Fruit fly (Drosophila melanogaster): ENCODE data around the gene asl.

The asl gene

DNA sequence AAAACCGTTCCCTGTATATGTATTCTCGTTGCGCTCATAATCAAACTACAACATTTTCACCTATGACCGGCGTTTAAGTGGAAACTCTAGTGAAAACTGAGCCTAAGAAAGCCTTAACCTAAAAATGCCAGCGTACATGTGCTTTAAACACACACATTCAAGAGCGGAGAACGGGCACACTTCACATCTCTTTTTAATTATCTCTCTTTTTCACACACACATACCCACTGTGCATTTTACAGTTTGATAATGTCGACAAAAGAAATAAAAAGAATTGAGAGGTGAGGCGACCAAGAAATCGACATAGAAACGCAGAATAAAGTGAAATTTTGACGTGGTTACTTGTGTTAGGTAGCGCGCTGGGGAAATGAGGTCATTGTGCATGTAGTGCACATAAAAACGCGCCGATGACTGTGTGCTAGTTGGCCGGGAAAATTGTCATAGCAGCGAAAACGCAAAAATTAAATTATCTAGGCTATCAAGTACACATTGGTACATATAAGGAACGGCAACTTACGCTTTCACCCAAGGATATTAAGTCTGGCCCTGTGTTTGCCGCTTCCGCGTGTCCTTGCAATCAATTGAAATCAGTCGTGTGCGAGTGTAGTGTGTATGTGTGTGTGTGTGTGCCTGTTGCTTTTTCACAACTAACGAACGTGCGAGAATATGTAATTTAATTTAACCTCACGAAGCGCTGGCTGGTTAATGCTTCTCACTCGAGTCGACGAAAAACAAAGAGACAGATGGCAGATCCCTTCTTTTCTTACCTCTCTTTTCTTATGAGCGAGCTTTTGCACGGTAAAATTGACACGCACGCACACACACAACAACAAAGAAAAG, 6.6 kb downstream of the asl start:
- TF ChIP-seq Sox15 (GFP tag; optimal IDR thresholded peaks at IDR 0.05) (no peak), svp (GFP tag) (no peak), CG6163 (GFP tag; IDR thresholded peaks at IDR 0.05) (no peak), Blimp-1 (GFP tag; optimal IDR thresholded peaks at IDR 0.05) (peak; percentile 18), CG4318 (GFP tag; optimal IDR thresholded peaks at IDR 0.05) (no peak), CG9139 (GFP tag; optimal IDR thresholded peaks at IDR 0.05) (no peak), CG3919 (GFP tag; optimal IDR thresholded peaks at IDR 0.05) (no peak), CG10669 (GFP tag; optimal IDR thresholded peaks at IDR 0.05) (no peak), fd59A (GFP tag; optimal IDR thresholded peaks at IDR 0.05) (no peak), CG32006 (GFP tag; optimal IDR thresholded peaks at IDR 0.05) (no peak), esn (GFP tag; optimal IDR thresholded peaks at IDR 0.05) (no peak), CG8319 (GFP tag; optimal IDR thresholded peaks at IDR 0.05) (no peak), Eip78C (GFP tag) (peak; percentile 14), CG10631 (GFP tag; optimal IDR thresholded peaks at IDR 0.05) (no peak), CG6854 (GFP tag; optimal IDR thresholded peaks at IDR 0.05) (no peak), CG6276 (GFP tag; optimal IDR thresholded peaks at IDR 0.05) (no peak), CG11294 (GFP tag; IDR thresholded peaks at IDR 0.05) (no peak), CG1621 (tag; optimal IDR thresholded peaks at IDR 0.05) (no peak)

DNA sequence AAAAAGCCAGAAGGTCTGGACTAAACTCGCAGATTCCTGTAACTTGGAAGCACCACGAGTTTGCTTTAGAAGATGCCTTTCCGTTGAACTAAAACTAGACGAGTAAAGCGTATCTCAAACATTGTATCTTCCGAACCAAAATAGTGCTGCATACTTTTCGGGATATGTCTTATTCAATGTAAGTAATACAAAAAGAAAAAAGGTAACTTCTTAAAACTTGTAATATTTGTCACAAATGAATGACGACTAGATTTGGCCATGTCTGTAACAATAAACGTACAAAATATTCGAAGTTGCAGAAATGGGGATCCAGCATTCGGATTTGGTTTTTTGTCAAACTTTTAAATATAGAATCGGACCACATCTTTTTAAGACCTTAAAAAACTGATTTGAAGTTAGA, 11.5 kb downstream of the asl start:
- no peak for TF ChIP-seq esn (GFP tag; optimal IDR thresholded peaks at IDR 0.05)
- no peak for TF ChIP-seq CG8119 (GFP tag; IDR thresholded peaks at IDR 0.05)
- no peak for TF ChIP-seq CG6808 (GFP tag; optimal IDR thresholded peaks at IDR 0.05)
- TF ChIP-seq Eip78C (GFP tag) = no peak
- no peak for TF ChIP-seq CG6163 (GFP tag; IDR thresholded peaks at IDR 0.05)
- TF ChIP-seq CG16779 (tag; optimal IDR thresholded peaks at IDR 0.05) = no peak
- 0 out of 3 replicates have a peak, but pooled peaks have one; percentile 22 for TF ChIP-seq eg (GFP tag; IDR thresholded peaks at IDR 0.05)
- no peak for TF ChIP-seq Hr39 (GFP tag; optimal IDR thresholded peaks at IDR 0.05)
- TF ChIP-seq CG32006 (GFP tag; optimal IDR thresholded peaks at IDR 0.05) = no peak
- TF ChIP-seq net (GFP tag; optimal IDR thresholded peaks at IDR 0.05) = no peak
- no peak for TF ChIP-seq acj6 (GFP tag; optimal IDR thresholded peaks at IDR 0.05)
- no peak for TF ChIP-seq topi (GFP tag; optimal IDR thresholded peaks at IDR 0.05)
- TF ChIP-seq svp (GFP tag) = no peak
- TF ChIP-seq CG8632 (GFP tag; optimal IDR thresholded peaks at IDR 0.05) = no peak
- TF ChIP-seq Blimp-1 (GFP tag; optimal IDR thresholded peaks at IDR 0.05) = no peak
- TF ChIP-seq dsx (GFP tag; optimal IDR thresholded peaks at IDR 0.05; ENCODE audit: poor library complexity, severe bottlenecking) = peak; percentile 97

DNA sequence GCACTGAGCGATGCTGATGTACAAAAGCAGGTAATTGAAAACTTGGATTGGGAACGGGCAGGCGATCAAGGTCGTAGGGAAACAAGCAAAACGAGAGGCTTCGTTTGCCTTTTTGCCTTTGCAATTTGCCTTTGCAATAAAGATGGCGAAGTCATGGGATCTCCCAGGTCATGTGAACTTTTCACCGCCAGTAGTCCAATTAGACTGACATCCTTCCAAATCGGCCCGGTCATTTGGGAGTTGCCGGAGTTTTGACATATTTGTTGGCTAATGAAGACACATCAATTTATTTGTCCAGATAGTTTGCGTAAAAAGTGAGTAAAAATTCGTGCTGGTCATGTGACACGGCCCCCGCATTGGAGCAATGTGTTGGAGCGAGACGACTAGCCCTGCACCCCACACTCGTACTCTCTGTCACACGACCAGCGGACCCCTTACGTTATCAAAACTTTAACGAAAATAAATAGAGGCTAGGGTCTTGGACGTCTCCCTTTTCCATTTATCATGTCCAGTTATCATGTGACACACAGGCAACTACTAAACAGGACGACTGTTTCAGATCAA, 14.3 kb downstream of the asl start:
- TF ChIP-seq salr (GFP tag; optimal IDR thresholded peaks at IDR 0.05) = no peak
- TF ChIP-seq Eip78C (GFP tag) = peak; percentile 52
- no peak for TF ChIP-seq Ets21C (GFP tag; optimal IDR thresholded peaks at IDR 0.05)
- TF ChIP-seq svp (GFP tag) = peak; percentile 93
- TF ChIP-seq CG11294 (GFP tag; IDR thresholded peaks at IDR 0.05) = no peak
- TF ChIP-seq fkh (GFP tag; optimal IDR thresholded peaks at IDR 0.05) = peak; percentile 53

DNA sequence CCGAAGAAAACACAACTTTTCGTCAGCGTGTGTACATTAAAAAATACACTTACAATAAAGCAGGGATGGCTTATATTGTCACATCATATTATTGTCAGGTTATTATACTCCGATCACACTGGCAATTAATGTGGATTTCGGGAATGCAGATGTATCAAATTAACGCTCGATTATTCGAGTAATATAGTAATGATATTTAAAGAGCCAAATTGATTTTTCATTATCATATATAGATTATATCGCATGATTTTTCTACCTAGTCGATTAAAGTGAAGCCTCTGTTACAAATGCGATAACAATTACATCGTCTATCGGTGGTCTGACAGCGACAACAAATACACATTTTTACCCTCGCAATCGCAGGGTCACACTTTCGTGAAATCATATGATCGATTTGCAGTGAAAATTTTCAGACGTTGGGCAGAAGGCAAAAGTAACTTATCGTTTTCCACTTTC, 14.9 kb downstream of the asl start, which contains the start of the genes noi and Vha26:
TSS of gene noi (minus strand) at position 62 of the 456 bp plus-strand sequence.
TSS of gene Vha26 (plus strand) at position 366 of the 456 bp plus-strand sequence.
- TF ChIP-seq ss (GFP tag; optimal IDR thresholded peaks at IDR 0.05) (no peak), CG8119 (GFP tag; IDR thresholded peaks at IDR 0.05) (no peak), CG10669 (GFP tag; optimal IDR thresholded peaks at IDR 0.05) (no peak), Eip78C (GFP tag) (peak; percentile 61), CG4318 (GFP tag; optimal IDR thresholded peaks at IDR 0.05) (no peak), esn (GFP tag; optimal IDR thresholded peaks at IDR 0.05) (peak; percentile 11), achi (GFP tag; optimal IDR thresholded peaks at IDR 0.05) (peak; percentile 95), Hr38 (GFP tag; optimal IDR thresholded peaks at IDR 0.05) (no peak), Eip93F (GFP tag; optimal IDR thresholded peaks at IDR 0.05) (no peak), CG10631 (GFP tag; optimal IDR thresholded peaks at IDR 0.05) (no peak), Ets21C (GFP tag; optimal IDR thresholded peaks at IDR 0.05) (no peak), fd85E (GFP tag; optimal IDR thresholded peaks at IDR 0.05) (no peak), eg (GFP tag; IDR thresholded peaks at IDR 0.05) (no peak; the same call in 2 of the 3 replicates), CG6808 (GFP tag; optimal IDR thresholded peaks at IDR 0.05) (no peak), Sox14 (GFP tag; optimal IDR thresholded peaks at IDR 0.05) (no peak), dac (GFP tag; optimal IDR thresholded peaks at IDR 0.05) (no peak), CG31627 (GFP tag; optimal IDR thresholded peaks at IDR 0.05) (peak; percentile 49), pdm3 (GFP tag; optimal IDR thresholded peaks at IDR 0.05) (no peak), CG6276 (GFP tag; optimal IDR thresholded peaks at IDR 0.05) (no peak), CG8632 (GFP tag; optimal IDR thresholded peaks at IDR 0.05) (no peak), fd59A (GFP tag; optimal IDR thresholded peaks at IDR 0.05) (no peak), CG15336 (GFP tag; IDR thresholded peaks at IDR 0.05) (no peak), CG6792 (GFP tag; optimal IDR thresholded peaks at IDR 0.05) (no peak)
